Fruit fly (Drosophila melanogaster): Measurements from ENCODE around the gene CG14301.

The CG14301 gene

DNA sequence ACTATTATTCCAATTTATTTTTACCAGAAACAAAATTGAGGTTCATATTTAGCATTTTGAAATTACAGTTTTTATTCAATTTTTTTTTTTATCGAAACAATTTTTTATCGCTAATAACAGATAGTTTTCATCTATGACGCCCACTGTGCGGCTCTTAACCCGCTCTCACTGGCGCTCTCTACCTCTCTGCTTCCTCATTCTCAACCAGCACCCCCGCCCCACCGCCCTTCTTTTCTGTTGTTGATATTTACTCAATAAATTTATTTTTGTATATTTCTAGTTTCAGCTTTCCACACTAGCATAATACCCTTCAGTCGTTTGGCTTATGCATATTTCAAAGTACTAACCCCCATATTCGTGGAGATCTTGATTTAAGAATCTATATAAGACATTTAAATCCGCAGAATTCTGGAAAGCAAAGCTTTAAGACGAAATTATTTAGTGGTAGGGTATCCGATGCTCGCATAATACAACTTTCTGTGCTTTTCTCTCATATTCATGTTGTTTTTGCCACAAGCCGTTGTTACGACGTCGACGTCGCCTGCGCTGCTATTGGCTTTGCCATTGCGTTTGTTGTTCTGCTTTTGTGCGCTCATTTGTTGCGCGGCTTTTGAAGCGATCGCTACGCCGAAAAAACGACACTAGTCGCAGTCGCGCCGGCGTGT, 57.2 kb downstream of the CG14301 start (continued):
- peak; percentile 93 for TF ChIP-seq Drgx (GFP tag; IDR thresholded peaks at IDR 0.05)
- peak; percentile 88 for TF ChIP-seq wek (GFP tag; optimal IDR thresholded peaks at IDR 0.05)
- TF ChIP-seq CG14710 (tag; optimal IDR thresholded peaks at IDR 0.05): peak; percentile 97
- TF ChIP-seq wdn (GFP tag; IDR thresholded peaks at IDR 0.05): peak; percentile 89
- peak; percentile 97 for TF ChIP-seq tap (tag; optimal IDR thresholded peaks at IDR 0.05)
- TF ChIP-seq ro (GFP tag; IDR thresholded peaks at IDR 0.05): peak; percentile 88
- TF ChIP-seq unc-4 (GFP tag; IDR thresholded peaks at IDR 0.05; ENCODE audit: partially characterized antibody): no peak
- TF ChIP-seq Fer1 (GFP tag; optimal IDR thresholded peaks at IDR 0.05): peak; percentile 96
- TF ChIP-seq Hmr (GFP tag; optimal IDR thresholded peaks at IDR 0.05): peak; percentile 97
- TF ChIP-seq H2.0 (GFP tag; IDR thresholded peaks at IDR 0.05): peak; percentile 88
- TF ChIP-seq hth (optimal IDR thresholded peaks at IDR 0.05): no peak
- TF ChIP-seq CG6654 (GFP tag; optimal IDR thresholded peaks at IDR 0.05): peak; percentile 85
- no peak for TF ChIP-seq hb (GFP tag; IDR thresholded peaks at IDR 0.05; ENCODE audit: partially characterized antibody)
- peak; percentile 94 for TF ChIP-seq slou (GFP tag; optimal IDR thresholded peaks at IDR 0.05)
- TF ChIP-seq zfh1 (GFP tag; IDR thresholded peaks at IDR 0.05): peak; percentile 94
- peak; percentile 95 for TF ChIP-seq Mes4 (GFP tag; optimal IDR thresholded peaks at IDR 0.05)
- TF ChIP-seq kay (GFP tag; optimal IDR thresholded peaks at IDR 0.05): peak; percentile 95
- peak; percentile 93 for TF ChIP-seq ken (GFP tag; IDR thresholded peaks at IDR 0.05)
- peak; percentile 89 for TF ChIP-seq peb (GFP tag; IDR thresholded peaks at IDR 0.05)
- peak; percentile 95 for TF ChIP-seq CG5245 (GFP tag; optimal IDR thresholded peaks at IDR 0.05)
- peak; percentile 94 for TF ChIP-seq al (GFP tag; IDR thresholded peaks at IDR 0.05)
- TF ChIP-seq BEAF-32 (GFP tag; optimal IDR thresholded peaks at IDR 0.05): peak; percentile 9
- TF ChIP-seq CG15073 (GFP tag; optimal IDR thresholded peaks at IDR 0.05): peak; percentile 82
- TF ChIP-seq eve (GFP tag; optimal IDR thresholded peaks at IDR 0.05): peak in 1 of 2 experiments; percentile 93
- no peak for TF ChIP-seq br (optimal IDR thresholded peaks at IDR 0.05)
- peak; percentile 93 for TF ChIP-seq shn (GFP tag; optimal IDR thresholded peaks at IDR 0.05)
- peak; percentile 95 for TF ChIP-seq CG11695 (GFP tag; IDR thresholded peaks at IDR 0.05)
- TF ChIP-seq CG12219 (GFP tag; optimal IDR thresholded peaks at IDR 0.05): peak; percentile 93
- no peak for TF ChIP-seq fru (optimal IDR thresholded peaks at IDR 0.05)
- TF ChIP-seq CG1647 (GFP tag; optimal IDR thresholded peaks at IDR 0.05): peak; percentile 97
- peak; percentile 91 for TF ChIP-seq CG17912 (GFP tag; optimal IDR thresholded peaks at IDR 0.05)
- peak; percentile 93 for TF ChIP-seq CG32532 (GFP tag; IDR thresholded peaks at IDR 0.05)
- peak; percentile 89 for TF ChIP-seq CG32767 (GFP tag; IDR thresholded peaks at IDR 0.05)
- peak; percentile 96 for TF ChIP-seq CG13123 (GFP tag; optimal IDR thresholded peaks at IDR 0.05)
- TF ChIP-seq zf30C (GFP tag; optimal IDR thresholded peaks at IDR 0.05): no peak
- TF ChIP-seq CG1529 (GFP tag; optimal IDR thresholded peaks at IDR 0.05): peak; percentile 97
- peak; percentile 97 for TF ChIP-seq pho (GFP tag; optimal IDR thresholded peaks at IDR 0.05)
- TF ChIP-seq CG6854 (GFP tag; optimal IDR thresholded peaks at IDR 0.05): peak; percentile 93
- TF ChIP-seq CG16863 (GFP tag; optimal IDR thresholded peaks at IDR 0.05): peak; percentile 97
- no peak for TF ChIP-seq nerfin-2 (GFP tag; IDR thresholded peaks at IDR 0.05; ENCODE audit: partially characterized antibody)
- TF ChIP-seq usp (GFP tag; optimal IDR thresholded peaks at IDR 0.05): no peak
- no peak for TF ChIP-seq CG42726 (GFP tag; IDR thresholded peaks at IDR 0.05; ENCODE audit: partially characterized antibody)
- TF ChIP-seq YL-1 (GFP tag; optimal IDR thresholded peaks at IDR 0.05): peak; percentile 93
- TF ChIP-seq CG13424 (tag; optimal IDR thresholded peaks at IDR 0.05): peak; percentile 97
- peak; percentile 84 for TF ChIP-seq Ets97D (GFP tag; optimal IDR thresholded peaks at IDR 0.05)
- TF ChIP-seq HLHmδ (GFP tag; optimal IDR thresholded peaks at IDR 0.05): peak; percentile 88
- TF ChIP-seq CG3407 (GFP tag; optimal IDR thresholded peaks at IDR 0.05): peak; percentile 98
- peak; percentile 95 for TF ChIP-seq NfI (GFP tag; optimal IDR thresholded peaks at IDR 0.05)
- TF ChIP-seq rib (GFP tag; IDR thresholded peaks at IDR 0.05): peak; percentile 93
- peak; percentile 78; the same call in 1 of the 2 replicates for TF ChIP-seq cas (GFP tag; IDR thresholded peaks at IDR 0.05)
- TF ChIP-seq repo (GFP tag; optimal IDR thresholded peaks at IDR 0.05): peak; percentile 93
